Worm (Caenorhabditis elegans) whole organism, dauer: ENCODE data around the gene xpb-1.

Source experiments
- unc-62 ChIP-seq: sonication (generic microtip); optimal IDR thresholded peaks from 2 replicates; lab custom pipeline; 2017; ENCODE audit warnings: missing biosample characterization, missing genetic modification reagents, missing genetic modification characterization

Gene xpb-1

ce11 chrIII:11567837-11568236 lies 41.4 kb downstream of the xpb-1 start, which contains the start of gene psme-3:
TSS of gene psme-3 (plus strand) at chrIII:11568137.
- TF ChIP-seq unc-62 (GFP tag; lab: Kevin White, UChicago), result no peak

- no peak for TF ChIP-seq unc-62 (GFP tag; lab: Kevin White, UChicago)
These were observed 47.5 kb downstream of the xpb-1 start, which contains the start of gene Y66D12A.8 for ce11 chrIII:11573921-11574320. TSS of gene Y66D12A.8 (plus strand) at chrIII:11574221.

- no peak for TF ChIP-seq unc-62 (GFP tag; lab: Kevin White, UChicago)
These were observed 52.9 kb downstream of the xpb-1 start for ce11 chrIII:11579380-11579779.

ce11 chrIII:11580428-11580885 lies 54.0 kb downstream of the xpb-1 start, which contains the start of gene Y66D12A.7:
TSS of gene Y66D12A.7 (minus strand) at chrIII:11580478.
- no peak for TF ChIP-seq unc-62 (GFP tag; lab: Kevin White, UChicago)

ce11 chrIII:11581372-11581771 lies 54.9 kb downstream of the xpb-1 start, which contains the start of the genes Y66D12A.6 and ceh-92:
TSS of gene Y66D12A.6 (minus strand) at chrIII:11581402.
TSS of gene ceh-92 (plus strand) at chrIII:11581600.
- no peak for TF ChIP-seq unc-62 (GFP tag; lab: Kevin White, UChicago)

- no peak for TF ChIP-seq unc-62 (GFP tag; lab: Kevin White, UChicago)
These were observed 56.1 kb downstream of the xpb-1 start for ce11 chrIII:11582569-11582968.
